Worm (Caenorhabditis elegans) whole organism, late embryonic: ENCODE data around the gene T02B11.8.

Experiments
- C08G9.2 ChIP-seq: sonication (generic microtip); optimal IDR thresholded peaks from 2 replicates; lab custom pipeline; 2016; ENCODE audit warnings: mild to moderate bottlenecking, missing genetic modification characterization, moderate library complexity, missing compliant biosample characterization
- C38D4.7 ChIP-seq: fragments of 200-800 bp; sonication (Bioruptor generic); optimal IDR thresholded peaks from 2 replicates; lab custom pipeline; 2018; ENCODE audit warnings: mild to moderate bottlenecking, missing genetic modification characterization, moderate library complexity, missing compliant biosample characterization
- F13H6.1 ChIP-seq: sonication (generic microtip); optimal IDR thresholded peaks from 2 replicates; lab custom pipeline; 2016; ENCODE audit warnings: missing genetic modification characterization, missing compliant biosample characterization
- T23F11.4 ChIP-seq: fragments of 200-800 bp; sonication (Bioruptor generic); optimal IDR thresholded peaks from 2 replicates; lab custom pipeline; 2018; ENCODE audit warnings: mild to moderate bottlenecking, missing genetic modification characterization, missing compliant biosample characterization
- ceh-14 ChIP-seq: sonication (generic microtip); optimal IDR thresholded peaks from 2 replicates; lab custom pipeline; 2016; ENCODE audit warnings: missing genotype, missing genetic modification characterization, missing compliant biosample characterization
- ceh-18 ChIP-seq: sonication (generic microtip); optimal IDR thresholded peaks from 2 replicates; lab custom pipeline; 2016; ENCODE audit warnings: missing genetic modification characterization, missing compliant biosample characterization
- ceh-22 ChIP-seq: sonication (generic microtip); optimal IDR thresholded peaks from 2 replicates; lab custom pipeline; 2017; ENCODE audit warnings: missing biosample characterization, missing genetic modification characterization
- ceh-24 ChIP-seq: sonication (generic microtip); optimal IDR thresholded peaks from 2 replicates; lab custom pipeline; 2016; ENCODE audit warnings: mild to moderate bottlenecking, missing genetic modification characterization, missing compliant biosample characterization
- ceh-48 ChIP-seq: sonication (generic microtip); optimal IDR thresholded peaks from 2 replicates; lab custom pipeline; 2016; ENCODE audit warnings: missing genetic modification characterization, inconsistent platforms, missing compliant biosample characterization
- ceh-6 ChIP-seq: fragments of 200-800 bp; sonication (Bioruptor generic); optimal IDR thresholded peaks from 2 replicates; lab custom pipeline; 2018; ENCODE audit warnings: mild to moderate bottlenecking, missing genetic modification characterization, missing compliant biosample characterization
- dve-1 ChIP-seq: sonication (generic microtip); optimal IDR thresholded peaks from 2 replicates; lab custom pipeline; 2017; ENCODE audit warnings: antibody characterized with exemption, mild to moderate bottlenecking, missing genetic modification characterization, missing compliant biosample characterization
- elt-2 ChIP-seq: sonication (generic microtip); optimal IDR thresholded peaks from 2 replicates; lab custom pipeline; 2016; ENCODE audit warnings: missing genetic modification reagents, missing genetic modification characterization, missing compliant biosample characterization
- fax-1 ChIP-seq: sonication (generic microtip); optimal IDR thresholded peaks from 2 replicates; lab custom pipeline; 2016; ENCODE audit warnings: missing genotype, missing genetic modification characterization, missing compliant biosample characterization
- fkh-10 ChIP-seq: fragments of 150-350 bp; optimal IDR thresholded peaks from 2 replicates; lab custom pipeline; 2014; ENCODE audit warnings: missing biosample characterization, missing genetic modification reagents, missing genetic modification characterization
- hlh-13 ChIP-seq: fragments of 200-800 bp; sonication (Bioruptor generic); optimal IDR thresholded peaks from 2 replicates; lab custom pipeline; 2018; ENCODE audit warnings: mild to moderate bottlenecking, missing genetic modification characterization, missing compliant biosample characterization
- hlh-15 ChIP-seq: sonication (generic microtip); optimal IDR thresholded peaks from 2 replicates; lab custom pipeline; 2016; ENCODE audit warnings: missing genetic modification characterization, missing compliant biosample characterization
- hlh-30 ChIP-seq: sonication (generic microtip); optimal IDR thresholded peaks from 2 replicates; lab custom pipeline; 2017; ENCODE audit warnings: antibody characterized with exemption, missing genetic modification characterization, missing compliant biosample characterization; ENCODE audit not compliant: insufficient read depth
- hlh-8 ChIP-seq: sonication (generic microtip); optimal IDR thresholded peaks from 2 replicates; lab custom pipeline; 2016; ENCODE audit warnings: missing genotype, missing genetic modification characterization, missing compliant biosample characterization
- lim-6 ChIP-seq: sonication (generic microtip); optimal IDR thresholded peaks from 2 replicates; lab custom pipeline; 2016; ENCODE audit warnings: missing genetic modification characterization, missing compliant biosample characterization
- lin-11 ChIP-seq: fragments of 200-800 bp; sonication (Bioruptor generic); optimal IDR thresholded peaks from 2 replicates; lab custom pipeline; 2018; ENCODE audit warnings: mild to moderate bottlenecking, missing genetic modification characterization, missing compliant biosample characterization
- mec-3 ChIP-seq: sonication (generic microtip); optimal IDR thresholded peaks from 2 replicates; lab custom pipeline; 2016; ENCODE audit warnings: borderline replicate concordance, missing genetic modification characterization, missing compliant biosample characterization
- nfya-1 ChIP-seq: sonication (generic microtip); optimal IDR thresholded peaks from 2 replicates; lab custom pipeline; 2017; ENCODE audit warnings: missing genetic modification characterization, mild to moderate bottlenecking, missing compliant biosample characterization, antibody characterized with exemption, moderate library complexity
- odd-2 ChIP-seq: sonication (generic microtip); optimal IDR thresholded peaks from 2 replicates; lab custom pipeline; 2017; ENCODE audit warnings: antibody characterized with exemption, mild to moderate bottlenecking, missing genetic modification characterization, missing compliant biosample characterization
- pag-3 ChIP-seq: sonication (generic microtip); optimal IDR thresholded peaks from 2 replicates; lab custom pipeline; 2016; ENCODE audit warnings: missing compliant biosample characterization, missing genetic modification characterization, borderline replicate concordance
- pat-9 ChIP-seq: fragments of 200-800 bp; sonication (Bioruptor generic); optimal IDR thresholded peaks from 2 replicates; lab custom pipeline; 2018; ENCODE audit warnings: mild to moderate bottlenecking, missing genetic modification characterization, moderate library complexity, missing compliant biosample characterization
- pqm-1 ChIP-seq: sonication (generic microtip); optimal IDR thresholded peaks from 2 replicates; lab custom pipeline; 2016; ENCODE audit warnings: missing genetic modification characterization, missing compliant biosample characterization
- pros-1 ChIP-seq: fragments of 150-350 bp; optimal IDR thresholded peaks from 2 replicates; lab custom pipeline; 2014; ENCODE audit warnings: missing biosample characterization, missing genetic modification reagents, missing genetic modification characterization
- ref-2 ChIP-seq: sonication (generic microtip); optimal IDR thresholded peaks from 2 replicates; lab custom pipeline; 2016; ENCODE audit warnings: missing genetic modification characterization, missing compliant biosample characterization
- sox-2 ChIP-seq: fragments of 200-800 bp; sonication (Bioruptor generic); IDR thresholded peaks from 2 replicates; pipeline ENCODE4 v1.3.6; 2022; ENCODE audit warnings: missing genetic modification reagents, missing genetic modification characterization, missing compliant biosample characterization
- sox-4 ChIP-seq: sonication (generic microtip); optimal IDR thresholded peaks from 2 replicates; lab custom pipeline; 2017; ENCODE audit warnings: mild to moderate bottlenecking, missing genetic modification characterization, inconsistent platforms, missing compliant biosample characterization
- ttx-3 ChIP-seq: sonication (generic microtip); optimal IDR thresholded peaks from 2 replicates; lab custom pipeline; 2016; ENCODE audit warnings: missing genetic modification reagents, missing genetic modification characterization, missing compliant biosample characterization
- unc-42 ChIP-seq: sonication (generic microtip); optimal IDR thresholded peaks from 2 replicates; lab custom pipeline; 2016; ENCODE audit warnings: missing genotype, missing genetic modification characterization, missing compliant biosample characterization
- unc-55 ChIP-seq: sonication (generic microtip); optimal IDR thresholded peaks from 2 replicates; lab custom pipeline; 2017; ENCODE audit warnings: missing biosample characterization, missing genetic modification reagents, missing genetic modification characterization
- zip-5 ChIP-seq: sonication (generic microtip); optimal IDR thresholded peaks from 2 replicates; lab custom pipeline; 2016; ENCODE audit warnings: missing genetic modification characterization, missing compliant biosample characterization

The T02B11.8 gene

DNA sequence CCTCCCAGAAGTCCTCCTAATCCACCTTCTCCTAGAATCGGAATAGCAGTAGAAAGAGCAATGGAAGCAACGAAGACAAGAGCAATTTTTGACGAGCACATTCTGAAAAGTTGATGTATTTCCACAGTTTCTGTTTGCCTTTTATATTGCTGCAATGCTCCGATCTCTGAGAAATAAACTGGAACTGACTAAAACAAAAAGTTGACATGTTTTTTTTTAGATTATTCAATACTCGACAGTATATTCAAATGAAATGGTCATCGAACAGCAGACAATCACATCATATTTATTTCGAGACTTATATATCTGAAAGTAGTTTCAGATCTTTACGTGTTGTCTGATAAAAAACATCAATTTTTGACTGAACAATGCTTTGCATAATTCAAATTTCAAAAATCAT lies 12.0 kb upstream of the T02B11.8 start, which contains the start of gene srlf-21:
Gene srlf-21, minus strand, starts transcription at position 101 of the 400 bp plus-strand sequence.
- TF ChIP-seq unc-55 (GFP tag; lab: Kevin White, UChicago) (no peak), ceh-24 (tag; lab: Kevin White, UChicago) (no peak), pqm-1 (tag; lab: Kevin White, UChicago) (no peak), ceh-6 (GFP tag; lab: Kevin White, UChicago) (no peak), F13H6.1 (no peak), hlh-15 (tag; lab: Kevin White, UChicago) (no peak), ceh-18 (tag; lab: Kevin White, UChicago) (no peak), zip-5 (no peak), lim-6 (tag; lab: Kevin White, UChicago) (no peak)

DNA sequence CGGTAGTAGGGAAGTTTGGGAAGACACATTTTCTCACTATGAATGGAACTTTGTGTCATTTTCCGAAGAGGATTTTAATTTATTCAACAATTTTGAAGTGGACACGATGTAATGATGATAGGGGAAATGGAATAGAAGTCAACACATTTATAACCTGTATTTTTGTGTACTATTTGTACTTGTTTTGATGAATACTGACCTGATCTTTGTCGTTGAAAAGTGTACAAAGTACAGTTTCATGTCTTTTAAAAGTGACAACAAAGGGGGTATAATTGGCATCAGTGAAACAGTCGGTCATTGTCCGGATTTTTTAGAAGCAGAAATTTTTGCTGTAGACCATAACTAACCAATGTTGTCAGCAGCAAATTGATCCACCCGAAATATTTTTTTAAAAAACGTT lies 10.7 kb upstream of the T02B11.8 start, which contains the start of gene T02B11.6:
Gene T02B11.6, minus strand, starts transcription at position 101 of the 400 bp plus-strand sequence.
- TF ChIP-seq ceh-48 = no peak

ce11 chrV:884324-884723 lies 5.9 kb upstream of the T02B11.8 start, which contains the start of gene srj-38:
srj-38 (minus strand) TSS chrV:884424.
- no peak for TF ChIP-seq T23F11.4 (GFP tag; lab: Kevin White, UChicago)
- TF ChIP-seq fkh-10 (GFP tag; lab: Kevin White, UChicago) = no peak
- TF ChIP-seq dve-1 (tag; lab: Kevin White, UChicago) = no peak
- TF ChIP-seq ceh-14 (tag; lab: Kevin White, UChicago) = no peak
- TF ChIP-seq ceh-48 = no peak
- no peak for TF ChIP-seq F13H6.1
- TF ChIP-seq unc-55 (GFP tag; lab: Kevin White, UChicago) = no peak
- no peak for TF ChIP-seq hlh-13 (GFP tag; lab: Kevin White, UChicago)
- TF ChIP-seq pat-9 (tag; lab: Kevin White, UChicago) = no peak
- TF ChIP-seq sox-2 = no peak
- TF ChIP-seq ceh-22 (tag; lab: Kevin White, UChicago) = no peak

DNA sequence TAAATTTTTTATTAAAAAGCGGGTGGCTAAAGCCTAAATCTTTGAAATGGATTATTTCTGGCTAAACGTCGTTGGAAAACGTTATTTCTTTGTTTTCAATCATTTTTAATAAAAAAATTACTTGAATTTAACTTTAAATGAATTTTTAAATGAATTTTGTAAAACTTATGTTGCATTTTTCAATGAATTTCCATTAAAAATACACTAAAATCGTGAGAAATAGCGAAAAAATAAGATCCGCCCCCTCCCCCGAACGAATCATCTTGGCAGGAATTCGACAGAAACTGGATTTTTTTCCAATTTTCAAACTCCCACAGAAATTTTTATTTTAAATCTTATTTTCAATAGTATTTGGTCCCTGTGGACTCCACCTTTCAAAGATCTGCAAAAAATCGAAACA lies 704 bp upstream of the T02B11.8 start, which contains the start of gene srg-53:
Gene srg-53, plus strand, starts transcription at position 301 of the 400 bp plus-strand sequence.
- no peak for TF ChIP-seq sox-4 (tag; lab: Kevin White, UChicago)
- TF ChIP-seq ref-2 (tag; lab: Kevin White, UChicago) = no peak
- no peak for TF ChIP-seq hlh-15 (tag; lab: Kevin White, UChicago)
- no peak for TF ChIP-seq nfya-1
- TF ChIP-seq fax-1 (tag; lab: Kevin White, UChicago) = no peak
- TF ChIP-seq ceh-14 (tag; lab: Kevin White, UChicago) = no peak
- no peak for TF ChIP-seq pag-3 (tag; lab: Kevin White, UChicago)
- no peak for TF ChIP-seq hlh-30 (tag; lab: Kevin White, UChicago)
- no peak for TF ChIP-seq lim-6 (tag; lab: Kevin White, UChicago)
- TF ChIP-seq hlh-8 (tag; lab: Kevin White, UChicago) = no peak

DNA sequence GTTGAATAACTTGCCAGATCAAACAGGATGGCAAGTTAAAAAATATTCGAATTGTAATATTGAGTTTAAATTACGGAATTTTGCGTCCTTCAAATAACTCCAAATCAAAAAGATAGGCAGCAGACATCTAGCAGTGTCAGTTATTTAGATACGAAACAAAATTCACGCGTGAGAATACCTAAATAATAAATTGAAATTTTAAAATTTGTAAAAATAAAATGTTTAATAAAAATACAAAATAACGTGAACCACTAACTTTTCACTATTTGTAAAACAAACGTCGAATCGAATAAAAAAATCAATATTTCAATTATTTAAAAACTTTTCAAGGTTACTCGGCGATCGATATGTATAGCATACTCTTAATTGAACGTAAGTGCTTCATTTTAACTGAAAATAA lies 2.5 kb downstream of the T02B11.8 start, which contains the start of gene T02B11.9:
Gene T02B11.9, plus strand, starts transcription at position 301 of the 400 bp plus-strand sequence.
- TF ChIP-seq mec-3 (no peak), C08G9.2 (no peak)

DNA sequence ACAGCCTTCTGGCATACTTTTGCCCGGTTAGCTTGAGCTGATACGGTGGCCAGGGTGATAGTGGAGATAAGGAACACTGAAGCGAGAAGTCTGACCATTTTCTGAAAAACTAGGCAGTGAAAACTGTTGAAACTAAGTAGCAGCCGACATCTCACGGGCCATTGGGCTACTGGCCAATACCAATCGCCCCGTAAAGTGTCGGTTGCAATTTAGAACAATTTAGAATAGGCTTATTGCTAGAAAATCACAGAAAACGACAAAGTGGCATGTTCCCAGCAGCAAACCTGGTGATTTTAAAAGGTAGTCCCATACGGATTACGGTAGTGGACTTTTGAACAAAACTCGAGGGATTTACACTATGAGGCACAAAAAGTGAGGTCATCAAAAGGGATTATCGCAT lies 7.4 kb downstream of the T02B11.8 start, which contains the start of gene T02B11.4:
Gene T02B11.4, minus strand, starts transcription at position 101 of the 400 bp plus-strand sequence.
- TF ChIP-seq sox-2 = no peak
- no peak for TF ChIP-seq sox-4 (tag; lab: Kevin White, UChicago)
- no peak for TF ChIP-seq lin-11

DNA sequence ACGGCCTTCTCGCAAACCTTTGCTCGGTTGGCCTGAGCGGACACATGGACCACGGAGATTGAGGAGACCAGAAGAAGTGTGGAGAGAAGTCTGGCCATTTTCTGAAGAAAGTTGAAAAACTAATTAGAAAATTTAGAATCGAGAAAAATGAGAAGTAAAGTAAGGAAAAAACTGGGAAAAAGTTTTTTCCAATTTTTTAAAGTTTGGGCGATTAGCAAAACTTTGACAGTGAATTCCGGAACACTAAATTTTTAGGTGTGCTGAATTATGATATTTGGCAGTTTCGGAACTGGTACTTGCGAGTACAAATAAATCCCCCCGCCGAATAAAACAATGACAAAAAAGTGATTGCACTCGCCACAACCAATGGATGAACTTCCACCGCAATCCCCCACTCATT lies 11.7 kb downstream of the T02B11.8 start, which contains the start of gene T02B11.3:
Gene T02B11.3, minus strand, starts transcription at position 101 of the 400 bp plus-strand sequence.
- TF ChIP-seq sox-2 = no peak
- no peak for TF ChIP-seq unc-42 (tag; lab: Kevin White, UChicago)
- TF ChIP-seq odd-2 (tag; lab: Kevin White, UChicago) = no peak
- TF ChIP-seq ttx-3 (tag; lab: Kevin White, UChicago) = no peak
- TF ChIP-seq elt-2 = no peak
- no peak for TF ChIP-seq T23F11.4 (GFP tag; lab: Kevin White, UChicago)
- no peak for TF ChIP-seq pros-1 (tag; lab: Kevin White, UChicago)
- TF ChIP-seq C38D4.7 (GFP tag; lab: Kevin White, UChicago) = no peak
- TF ChIP-seq pqm-1 (tag; lab: Kevin White, UChicago) = no peak
